Comparison of ENCODE assay signal across 1 fruit fly cellular context in genomic region chr3R:5672658-5673217, dm6.
TF ChIP-seq lines count a peak whose summit lies in the region.

No protein-coding gene starts in this region.

TF ChIP-seq in whole organism, embryonic, 481 proteins besides CTCF, POLR2A, EP300 and RAD21 (continued from another document and continues in another):
- TF ChIP-seq Gsc (GFP tag; IDR thresholded peaks at IDR 0.05; lab: Robert Waterston, UW) = no peak
- peak; percentile 20 for TF ChIP-seq Oli (tag; optimal IDR thresholded peaks at IDR 0.05; lab: Kevin White, UChicago)
- peak; percentile 25 for TF ChIP-seq TFAM (GFP tag; optimal IDR thresholded peaks at IDR 0.05; lab: Kevin White, UChicago)
- no peak for TF ChIP-seq aop (GFP tag; IDR thresholded peaks at IDR 0.05; lab: Robert Waterston, UW)
- peak; percentile 66 for TF ChIP-seq CG6254 (GFP tag; optimal IDR thresholded peaks at IDR 0.05; lab: Kevin White, UChicago)
- peak; percentile 38; the same call in 1 of the 2 replicates for TF ChIP-seq Rx (GFP tag; IDR thresholded peaks at IDR 0.05; lab: Robert Waterston, UW)
- no peak for TF ChIP-seq zfh1 (GFP tag; IDR thresholded peaks at IDR 0.05; lab: Robert Waterston, UW)
- peak; percentile 30 for TF ChIP-seq CG9797 (GFP tag; optimal IDR thresholded peaks at IDR 0.05; lab: Kevin White, UChicago)
- TF ChIP-seq Sox100B (GFP tag; optimal IDR thresholded peaks at IDR 0.05; lab: Kevin White, UChicago) = no peak
- TF ChIP-seq jigr1 (GFP tag; IDR thresholded peaks at IDR 0.05; lab: Robert Waterston, UW) = no peak
- TF ChIP-seq CG4404 (GFP tag; IDR thresholded peaks at IDR 0.05; lab: Robert Waterston, UW) = no peak
- 0 out of 3 replicates have a peak, but pooled peaks have one; percentile 42 for TF ChIP-seq z (GFP tag; IDR thresholded peaks at IDR 0.05; lab: Robert Waterston, UW)
- peak; percentile 66 for TF ChIP-seq CG2712 (tag; optimal IDR thresholded peaks at IDR 0.05; lab: Kevin White, UChicago)
- peak; percentile 40 for TF ChIP-seq Xbp1 (GFP tag; optimal IDR thresholded peaks at IDR 0.05; lab: Kevin White, UChicago)
- no peak for TF ChIP-seq CG15269 (tag; optimal IDR thresholded peaks at IDR 0.05; lab: Kevin White, UChicago)
- peak; percentile 47 for TF ChIP-seq Hsf (GFP tag; optimal IDR thresholded peaks at IDR 0.05; lab: Kevin White, UChicago)
- TF ChIP-seq mam (GFP tag; optimal IDR thresholded peaks at IDR 0.05; lab: Kevin White, UChicago) = peak; percentile 28
- no peak for TF ChIP-seq CG6175 (GFP tag; IDR thresholded peaks at IDR 0.05; lab: Robert Waterston, UW)
- peak; percentile 18 for TF ChIP-seq pnt (GFP tag; optimal IDR thresholded peaks at IDR 0.05; lab: Kevin White, UChicago)
- TF ChIP-seq CoRest (tag; optimal IDR thresholded peaks at IDR 0.05; lab: Kevin White, UChicago) = peak; percentile 61
- TF ChIP-seq schlank (tag; optimal IDR thresholded peaks at IDR 0.05; lab: Kevin White, UChicago) = peak; percentile 86
- 0 out of 2 replicates have a peak, but pooled peaks have one; percentile 39 for TF ChIP-seq bbx (GFP tag; IDR thresholded peaks at IDR 0.05; lab: Robert Waterston, UW; ENCODE audit: partially characterized antibody)
- TF ChIP-seq dan (GFP tag; IDR thresholded peaks at IDR 0.05; lab: Robert Waterston, UW) = no peak
- TF ChIP-seq E2f1 (GFP tag; IDR thresholded peaks at IDR 0.05; lab: Robert Waterston, UW) = 0 out of 2 replicates have a peak, but pooled peaks have one; percentile 10
- peak; percentile 68; the same call in 1 of the 3 replicates for TF ChIP-seq so (GFP tag; IDR thresholded peaks at IDR 0.05; lab: Robert Waterston, UW)
- TF ChIP-seq MBD-R2 (GFP tag; IDR thresholded peaks at IDR 0.05; lab: Robert Waterston, UW) = peak; percentile 22; the same call in 1 of the 2 replicates
- no peak; the same call in 2 of the 3 replicates for TF ChIP-seq ase (GFP tag; IDR thresholded peaks at IDR 0.05; lab: Robert Waterston, UW)
- TF ChIP-seq CG11093 (GFP tag; IDR thresholded peaks at IDR 0.05; lab: Robert Waterston, UW) = peak; percentile 36; the same call in 1 of the 3 replicates
- TF ChIP-seq wdn (GFP tag; IDR thresholded peaks at IDR 0.05; lab: Robert Waterston, UW) = 0 out of 2 replicates have a peak, but pooled peaks have one; percentile 24
- TF ChIP-seq gsb-n (tag; optimal IDR thresholded peaks at IDR 0.05; lab: Kevin White, UChicago) = peak; percentile 84
- no peak for TF ChIP-seq CG31224 (GFP tag; IDR thresholded peaks at IDR 0.05; lab: Robert Waterston, UW)
- peak; percentile 23 for TF ChIP-seq cg (GFP tag; optimal IDR thresholded peaks at IDR 0.05; lab: Kevin White, UChicago)
- TF ChIP-seq Sin3A (optimal IDR thresholded peaks at IDR 0.05; lab: Kevin White, UChicago) = no peak
- TF ChIP-seq CG12236 (GFP tag; optimal IDR thresholded peaks at IDR 0.05; lab: Kevin White, UChicago) = peak; percentile 50
- TF ChIP-seq Sox102F (GFP tag; optimal IDR thresholded peaks at IDR 0.05; lab: Kevin White, UChicago) = peak; percentile 61
- peak; percentile 93 for TF ChIP-seq CG17912 (GFP tag; optimal IDR thresholded peaks at IDR 0.05; lab: Kevin White, UChicago)
- TF ChIP-seq zen (tag; optimal IDR thresholded peaks at IDR 0.05; lab: Kevin White, UChicago) = peak; percentile 51
- peak; percentile 68 for TF ChIP-seq CG11695 (GFP tag; IDR thresholded peaks at IDR 0.05; lab: Robert Waterston, UW)
- TF ChIP-seq chn (GFP tag; optimal IDR thresholded peaks at IDR 0.05; lab: Kevin White, UChicago) = peak; percentile 39
- TF ChIP-seq Chrac-16 (GFP tag; optimal IDR thresholded peaks at IDR 0.05; lab: Kevin White, UChicago) = no peak
- TF ChIP-seq MESR4 (GFP tag; optimal IDR thresholded peaks at IDR 0.05; lab: Kevin White, UChicago) = peak; percentile 42
- TF ChIP-seq CG2889 (GFP tag; IDR thresholded peaks at IDR 0.05; lab: Robert Waterston, UW) = no peak
- no peak for TF ChIP-seq Dp (GFP tag; optimal IDR thresholded peaks at IDR 0.05; lab: Kevin White, UChicago)
- no peak for TF ChIP-seq fd96Cb (tag; optimal IDR thresholded peaks at IDR 0.05; lab: Kevin White, UChicago)
- peak; percentile 41 for TF ChIP-seq Antp (GFP tag; optimal IDR thresholded peaks at IDR 0.05; lab: Kevin White, UChicago)
- no peak for TF ChIP-seq hth (optimal IDR thresholded peaks at IDR 0.05; lab: Kevin White, UChicago)
- peak; percentile 80 for TF ChIP-seq nerfin-1 (tag; optimal IDR thresholded peaks at IDR 0.05; lab: Kevin White, UChicago)
- peak; percentile 95 for TF ChIP-seq MTF-1 (GFP tag; optimal IDR thresholded peaks at IDR 0.05; lab: Kevin White, UChicago; ENCODE audit: borderline replicate concordance)
- TF ChIP-seq CG9437 (GFP tag; optimal IDR thresholded peaks at IDR 0.05; lab: Kevin White, UChicago) = no peak
- peak; percentile 72; the same call in 1 of the 2 replicates for TF ChIP-seq vvl (GFP tag; IDR thresholded peaks at IDR 0.05; lab: Robert Waterston, UW)
- peak; percentile 63 for TF ChIP-seq ewg (GFP tag; optimal IDR thresholded peaks at IDR 0.05; lab: Kevin White, UChicago)
- TF ChIP-seq Awh (GFP tag; IDR thresholded peaks at IDR 0.05; lab: Robert Waterston, UW) = peak; percentile 85; the same call in 1 of the 2 replicates
- peak; percentile 35; the same call in 1 of the 2 replicates for TF ChIP-seq CG32532 (GFP tag; IDR thresholded peaks at IDR 0.05; lab: Robert Waterston, UW)
- TF ChIP-seq hb (GFP tag; IDR thresholded peaks at IDR 0.05; lab: Robert Waterston, UW; ENCODE audit: partially characterized antibody) = no peak
- no peak for TF ChIP-seq Sry-β (GFP tag; optimal IDR thresholded peaks at IDR 0.05; lab: Kevin White, UChicago)
- peak; percentile 65; the same call in 1 of the 2 replicates for TF ChIP-seq stc (GFP tag; IDR thresholded peaks at IDR 0.05; lab: Robert Waterston, UW)
- TF ChIP-seq esg (GFP tag; conservative IDR thresholded peaks at IDR 0.05; lab: Robert Waterston, UW) = no peak
- peak; percentile 78 for TF ChIP-seq exex (tag; optimal IDR thresholded peaks at IDR 0.05; lab: Kevin White, UChicago)
- 0 out of 2 replicates have a peak, but pooled peaks have one; percentile 38 for TF ChIP-seq CG14441 (GFP tag; IDR thresholded peaks at IDR 0.05; lab: Robert Waterston, UW)
- no peak for TF ChIP-seq CkIIα-i1 (GFP tag; IDR thresholded peaks at IDR 0.05; lab: Robert Waterston, UW)
- no peak for TF ChIP-seq gt (GFP tag; IDR thresholded peaks at IDR 0.05; lab: Robert Waterston, UW)
- no peak for TF ChIP-seq CG30403 (GFP tag; optimal IDR thresholded peaks at IDR 0.05; lab: Kevin White, UChicago)
- peak; percentile 63; the same call in 1 of the 2 replicates for TF ChIP-seq Rfx (GFP tag; IDR thresholded peaks at IDR 0.05; lab: Robert Waterston, UW)
- peak; percentile 56 for TF ChIP-seq CG17186 (GFP tag; optimal IDR thresholded peaks at IDR 0.05; lab: Kevin White, UChicago)
- TF ChIP-seq CG3065 (GFP tag; optimal IDR thresholded peaks at IDR 0.05; lab: Kevin White, UChicago) = peak; percentile 55
- TF ChIP-seq CG9727 (GFP tag; optimal IDR thresholded peaks at IDR 0.05; lab: Kevin White, UChicago) = peak; percentile 80
- peak; percentile 40 for TF ChIP-seq D19B (GFP tag; optimal IDR thresholded peaks at IDR 0.05; lab: Kevin White, UChicago)
- TF ChIP-seq CG3838 (GFP tag; optimal IDR thresholded peaks at IDR 0.05; lab: Kevin White, UChicago) = peak; percentile 27
- peak; percentile 84 for TF ChIP-seq CG12659 (GFP tag; optimal IDR thresholded peaks at IDR 0.05; lab: Kevin White, UChicago)
- TF ChIP-seq her (GFP tag; optimal IDR thresholded peaks at IDR 0.05; lab: Kevin White, UChicago) = peak; percentile 82
- TF ChIP-seq grau (tag; optimal IDR thresholded peaks at IDR 0.05; lab: Kevin White, UChicago) = peak; percentile 50
- peak; percentile 91 for TF ChIP-seq gcm (GFP tag; optimal IDR thresholded peaks at IDR 0.05; lab: Kevin White, UChicago)
- peak; percentile 89 for TF ChIP-seq HHEX (GFP tag; optimal IDR thresholded peaks at IDR 0.05; lab: Kevin White, UChicago)
- TF ChIP-seq Six4 (GFP tag; optimal IDR thresholded peaks at IDR 0.05; lab: Kevin White, UChicago) = peak; percentile 57
- TF ChIP-seq CG4617 (GFP tag; optimal IDR thresholded peaks at IDR 0.05; lab: Kevin White, UChicago; ENCODE audit: borderline replicate concordance) = peak; percentile 25
- TF ChIP-seq dm (GFP tag; optimal IDR thresholded peaks at IDR 0.05; lab: Kevin White, UChicago) = peak; percentile 81
- no peak for TF ChIP-seq hbn (GFP tag; IDR thresholded peaks at IDR 0.05; lab: Robert Waterston, UW; ENCODE audit: partially characterized antibody)
- TF ChIP-seq twi (tag; optimal IDR thresholded peaks at IDR 0.05; lab: Kevin White, UChicago) = peak; percentile 44
- peak; percentile 26 for TF ChIP-seq Ets97D (GFP tag; optimal IDR thresholded peaks at IDR 0.05; lab: Kevin White, UChicago)
- peak; percentile 94 for TF ChIP-seq CG12071 (GFP tag; optimal IDR thresholded peaks at IDR 0.05; lab: Kevin White, UChicago)
- peak; percentile 78 for TF ChIP-seq unpg (GFP tag; optimal IDR thresholded peaks at IDR 0.05; lab: Kevin White, UChicago)
- no peak for TF ChIP-seq CG16813 (GFP tag; IDR thresholded peaks at IDR 0.05; lab: Robert Waterston, UW; ENCODE audit: partially characterized antibody)
- TF ChIP-seq crol (GFP tag; IDR thresholded peaks at IDR 0.05; lab: Robert Waterston, UW) = peak; percentile 86
- TF ChIP-seq ato (GFP tag; IDR thresholded peaks at IDR 0.05; lab: Robert Waterston, UW; ENCODE audit: partially characterized antibody) = no peak
- no peak for TF ChIP-seq ssp (GFP tag; IDR thresholded peaks at IDR 0.05; lab: Robert Waterston, UW)
- TF ChIP-seq CG12299 (tag; optimal IDR thresholded peaks at IDR 0.05; lab: Kevin White, UChicago) = peak; percentile 91
- TF ChIP-seq Dip2 (GFP tag; IDR thresholded peaks at IDR 0.05; lab: Robert Waterston, UW) = no peak
- peak; percentile 45; the same call in 1 of the 3 replicates for TF ChIP-seq sr (GFP tag; IDR thresholded peaks at IDR 0.05; lab: Robert Waterston, UW)
- TF ChIP-seq dpn (GFP tag; optimal IDR thresholded peaks at IDR 0.05; lab: Kevin White, UChicago) = peak; percentile 40 to 41
- peak; percentile 78 for TF ChIP-seq Max (GFP tag; optimal IDR thresholded peaks at IDR 0.05; lab: Kevin White, UChicago)
- TF ChIP-seq sug (tag; optimal IDR thresholded peaks at IDR 0.05; lab: Kevin White, UChicago) = peak; percentile 98
- no peak for TF ChIP-seq ranshi (GFP tag; IDR thresholded peaks at IDR 0.05; lab: Robert Waterston, UW)
- no peak for TF ChIP-seq Hr39 (optimal IDR thresholded peaks at IDR 0.05; lab: Kevin White, UChicago)
- TF ChIP-seq CG18619 (GFP tag; optimal IDR thresholded peaks at IDR 0.05; lab: Kevin White, UChicago) = peak; percentile 86
- no peak for TF ChIP-seq phol (tag; optimal IDR thresholded peaks at IDR 0.05; lab: Kevin White, UChicago)
- peak; percentile 93 for TF ChIP-seq CG13296 (GFP tag; optimal IDR thresholded peaks at IDR 0.05; lab: Kevin White, UChicago)
- peak; percentile 83 for TF ChIP-seq PHDP (tag; optimal IDR thresholded peaks at IDR 0.05; lab: Kevin White, UChicago)
- peak; percentile 64 for TF ChIP-seq tap (tag; optimal IDR thresholded peaks at IDR 0.05; lab: Kevin White, UChicago)
- TF ChIP-seq CG10431 (GFP tag; optimal IDR thresholded peaks at IDR 0.05; lab: Kevin White, UChicago) = peak; percentile 89
- no peak for TF ChIP-seq sd (tag; optimal IDR thresholded peaks at IDR 0.05; lab: Kevin White, UChicago)
- peak; percentile 67 for TF ChIP-seq CG18262 (tag; optimal IDR thresholded peaks at IDR 0.05; lab: Kevin White, UChicago)
- peak; percentile 46; the same call in 1 of the 3 replicates for TF ChIP-seq Optix (GFP tag; IDR thresholded peaks at IDR 0.05; lab: Robert Waterston, UW)
- peak; percentile 74; the same call in 2 of the 3 replicates for TF ChIP-seq gce (GFP tag; IDR thresholded peaks at IDR 0.05; lab: Robert Waterston, UW)
- no peak for TF ChIP-seq CG43689 (GFP tag; IDR thresholded peaks at IDR 0.05; lab: Robert Waterston, UW)
- peak; percentile 40 for TF ChIP-seq pum (GFP tag; optimal IDR thresholded peaks at IDR 0.05; lab: Kevin White, UChicago)
- TF ChIP-seq CG13424 (tag; optimal IDR thresholded peaks at IDR 0.05; lab: Kevin White, UChicago) = peak; percentile 70
- no peak for TF ChIP-seq sim (GFP tag; IDR thresholded peaks at IDR 0.05; lab: Robert Waterston, UW)
- peak; percentile 46; the same call in 1 of the 3 replicates for TF ChIP-seq CG34224 (GFP tag; IDR thresholded peaks at IDR 0.05; lab: Robert Waterston, UW; ENCODE audit: partially characterized antibody)
- peak; percentile 93 for TF ChIP-seq CG17568 (GFP tag; optimal IDR thresholded peaks at IDR 0.05; lab: Kevin White, UChicago)
- peak; percentile 48; the same call in 1 of the 2 replicates for TF ChIP-seq seq (GFP tag; IDR thresholded peaks at IDR 0.05; lab: Robert Waterston, UW)
- no peak for TF ChIP-seq CG11085 (GFP tag; IDR thresholded peaks at IDR 0.05; lab: Robert Waterston, UW)
- TF ChIP-seq jing (GFP tag; optimal IDR thresholded peaks at IDR 0.05; lab: Kevin White, UChicago) = no peak
- no peak for TF ChIP-seq Doc2 (GFP tag; IDR thresholded peaks at IDR 0.05; lab: Robert Waterston, UW)
- peak; percentile 50 for TF ChIP-seq CG6689 (GFP tag; IDR thresholded peaks at IDR 0.05; lab: Robert Waterston, UW)
- peak; percentile 97 for TF ChIP-seq CG6813 (GFP tag; optimal IDR thresholded peaks at IDR 0.05; lab: Kevin White, UChicago)
- no peak for TF ChIP-seq CG7839 (tag; optimal IDR thresholded peaks at IDR 0.05; lab: Kevin White, UChicago)
- TF ChIP-seq ap (GFP tag; IDR thresholded peaks at IDR 0.05; lab: Robert Waterston, UW) = peak; percentile 9; the same call in 1 of the 2 replicates
- peak; percentile 36; the same call in 1 of the 2 replicates for TF ChIP-seq bowl (GFP tag; IDR thresholded peaks at IDR 0.05; lab: Robert Waterston, UW)
- TF ChIP-seq Dad (GFP tag; optimal IDR thresholded peaks at IDR 0.05; lab: Kevin White, UChicago) = peak; percentile 54
- TF ChIP-seq wor (GFP tag; IDR thresholded peaks at IDR 0.05; lab: Robert Waterston, UW) = no peak
- peak; percentile 85 for TF ChIP-seq CG7745 (tag; optimal IDR thresholded peaks at IDR 0.05; lab: Kevin White, UChicago)
- no peak for TF ChIP-seq CG9609 (GFP tag; optimal IDR thresholded peaks at IDR 0.05; lab: Kevin White, UChicago)
- TF ChIP-seq ATbp (GFP tag; optimal IDR thresholded peaks at IDR 0.05; lab: Kevin White, UChicago) = peak; percentile 97
- peak; percentile 81 for TF ChIP-seq oc (tag; optimal IDR thresholded peaks at IDR 0.05; lab: Kevin White, UChicago)
- TF ChIP-seq lilli (GFP tag; optimal IDR thresholded peaks at IDR 0.05; lab: Kevin White, UChicago) = peak; percentile 42
- TF ChIP-seq cad (GFP tag; optimal IDR thresholded peaks at IDR 0.05; lab: Kevin White, UChicago) = no peak
- TF ChIP-seq eve (GFP tag; optimal IDR thresholded peaks at IDR 0.05; lab: Kevin White, UChicago) = no peak
- TF ChIP-seq ara (GFP tag; IDR thresholded peaks at IDR 0.05; lab: Robert Waterston, UW) = peak; percentile 66
- TF ChIP-seq CG11504 (tag; optimal IDR thresholded peaks at IDR 0.05; lab: Kevin White, UChicago) = no peak
